Worm (Caenorhabditis elegans) whole organism, midembryonic: ENCODE results near the gene metl-1.

ENCODE experiments used
- cog-1 ChIP-seq: sonication (generic microtip); optimal IDR thresholded peaks from 2 replicates; lab custom pipeline; 2016; ENCODE audit warnings: missing genetic modification characterization, missing compliant biosample characterization
- flt-1 ChIP-seq: fragments of 200-800 bp; sonication (Bioruptor generic); IDR thresholded peaks from 2 replicates; pipeline ENCODE4 v1.3.6; 2022; ENCODE audit warnings: missing genetic modification characterization, missing compliant biosample characterization
- klf-2 ChIP-seq: fragments of 200-800 bp; sonication (Bioruptor generic); conservative IDR thresholded peaks from 2 replicates; pipeline ENCODE4 v1.3.6; 2022; ENCODE audit warnings: missing genetic modification reagents, missing genetic modification characterization, missing compliant biosample characterization
- ref-1 ChIP-seq: fragments of 200-800 bp; sonication (Bioruptor generic); conservative IDR thresholded peaks from 2 replicates; pipeline ENCODE4 v1.3.6; 2022; ENCODE audit warnings: missing genetic modification reagents, missing genetic modification characterization, missing compliant biosample characterization
- tab-1 ChIP-seq: fragments of 200-800 bp; sonication (Bioruptor generic); IDR thresholded peaks from 2 replicates; pipeline ENCODE4 v1.3.6; 2022; ENCODE audit warnings: missing genetic modification characterization, missing compliant biosample characterization
- ztf-23 ChIP-seq: fragments of 200-800 bp; sonication (Bioruptor generic); IDR thresholded peaks from 2 replicates; pipeline ENCODE4 v1.3.6; 2022; ENCODE audit warnings: missing genetic modification reagents, missing genetic modification characterization, missing compliant biosample characterization
- ztf-29 ChIP-seq: fragments of 200-800 bp; sonication (Bioruptor generic); IDR thresholded peaks from 2 replicates; pipeline ENCODE4 v1.3.6; 2022; ENCODE audit warnings: missing genetic modification reagents, missing genetic modification characterization, missing compliant biosample characterization

- no peak for TF ChIP-seq klf-2 (GFP tag; lab: Robert Waterston, UW)
- no peak for TF ChIP-seq cog-1
- no peak for TF ChIP-seq tab-1
- TF ChIP-seq ztf-23, result no peak
- TF ChIP-seq flt-1 (GFP tag; lab: Robert Waterston, UW), result no peak
- TF ChIP-seq ztf-29 (GFP tag; lab: Robert Waterston, UW), result 0 out of 2 replicates have a peak, but pooled peaks have one; percentile 11
- TF ChIP-seq ref-1, result no peak
Observed at ce11 chrII:11464427-11464944, 8.9 kb downstream of the metl-1 start, which contains the start of the genes aars-1 and rga-1.
